Fruit fly (Drosophila melanogaster) whole organism, prepupa: ENCODE measurements around the gene Rift.

Experiments used
- CG10669 ChIP-seq: fragments of 200-800 bp; sonication (Bioruptor generic); optimal IDR thresholded peaks from 3 replicates; lab custom pipeline; 2018; ENCODE audit warnings: missing biosample characterization, mild to moderate bottlenecking, missing genetic modification characterization, moderate library complexity
- CG11762 ChIP-seq: fragments of 200-800 bp; sonication (Bioruptor generic); optimal IDR thresholded peaks from 3 replicates; lab custom pipeline; 2016; ENCODE audit warnings: missing biosample characterization, missing genetic modification characterization; ENCODE audit not compliant: insufficient read depth
- CG11902 ChIP-seq: fragments of 200-800 bp; sonication (Bioruptor generic); optimal IDR thresholded peaks from 3 replicates; lab custom pipeline; 2016; ENCODE audit warnings: missing biosample characterization, missing genetic modification characterization
- CG15336 ChIP-seq: fragments of 200-800 bp; sonication (Bioruptor generic); IDR thresholded peaks from 2 replicates; pipeline ENCODE4 v1.3.6; 2022; ENCODE audit warnings: missing biosample characterization, missing genetic modification characterization
- CG1621 ChIP-seq: fragments of 200-800 bp; sonication (Bioruptor generic); optimal IDR thresholded peaks from 3 replicates; lab custom pipeline; 2018; ENCODE audit warnings: missing biosample characterization, mild to moderate bottlenecking, missing genetic modification characterization
- CG16779 ChIP-seq: fragments of 200-800 bp; sonication (Bioruptor generic); optimal IDR thresholded peaks from 3 replicates; lab custom pipeline; 2017; ENCODE audit warnings: missing biosample characterization, mild to moderate bottlenecking, missing genetic modification characterization
- CG3032 ChIP-seq: fragments of 200-800 bp; optimal IDR thresholded peaks from 2 replicates; lab custom pipeline; 2019; ENCODE audit warnings: missing biosample characterization, mild to moderate bottlenecking, missing genetic modification characterization, moderate library complexity
- CG32006 ChIP-seq: fragments of 200-800 bp; sonication (Bioruptor generic); optimal IDR thresholded peaks from 3 replicates; lab custom pipeline; 2017; ENCODE audit warnings: missing biosample characterization, mild to moderate bottlenecking, missing genetic modification characterization
- CG3919 ChIP-seq: fragments of 200-800 bp; sonication (Bioruptor generic); optimal IDR thresholded peaks from 3 replicates; lab custom pipeline; 2016; ENCODE audit warnings: missing biosample characterization, missing genetic modification characterization
- CG4318 ChIP-seq: fragments of 200-800 bp; sonication (Bioruptor generic); optimal IDR thresholded peaks from 3 replicates; lab custom pipeline; 2017; ENCODE audit warnings: missing biosample characterization, mild to moderate bottlenecking, missing genetic modification characterization
- CG6163 ChIP-seq: fragments of 200-800 bp; sonication (Bioruptor generic); IDR thresholded peaks from 3 replicates; pipeline ENCODE4 v1.3.6; 2022; ENCODE audit warnings: missing biosample characterization, missing genetic modification characterization
- CG6792 ChIP-seq: fragments of 200-800 bp; sonication (Bioruptor generic); optimal IDR thresholded peaks from 3 replicates; lab custom pipeline; 2016; ENCODE audit warnings: missing biosample characterization, missing genetic modification characterization
- CG6808 ChIP-seq: fragments of 200-800 bp; sonication (Bioruptor generic); optimal IDR thresholded peaks from 3 replicates; lab custom pipeline; 2017; ENCODE audit warnings: missing biosample characterization, missing genetic modification characterization, mild to moderate bottlenecking, moderate library complexity, missing genetic modification reagents
- CG8119 ChIP-seq: fragments of 200-800 bp; sonication (Bioruptor generic); IDR thresholded peaks from 3 replicates; pipeline ENCODE4 v1.3.6; 2022; ENCODE audit warnings: missing biosample characterization, missing genetic modification characterization
- CG8319 ChIP-seq: fragments of 200-800 bp; sonication (Bioruptor generic); optimal IDR thresholded peaks from 3 replicates; lab custom pipeline; 2016; ENCODE audit warnings: missing biosample characterization, missing genetic modification characterization
- CG8632 ChIP-seq: fragments of 200-800 bp; sonication (Bioruptor generic); optimal IDR thresholded peaks from 3 replicates; lab custom pipeline; 2016; ENCODE audit warnings: missing biosample characterization, missing genetic modification characterization
- Eip78C ChIP-seq: fragments of 200-800 bp; sonication (Bioruptor generic); peaks from one replicate; lab custom pipeline; 2016; ENCODE audit warnings: missing biosample characterization, missing genetic modification characterization
- Ets21C ChIP-seq: fragments of 200-800 bp; sonication (Bioruptor generic); optimal IDR thresholded peaks from 3 replicates; lab custom pipeline; 2016; ENCODE audit warnings: missing biosample characterization, missing genetic modification characterization
- Ets96B ChIP-seq: fragments of 200-800 bp; optimal IDR thresholded peaks from 2 replicates; lab custom pipeline; 2019; ENCODE audit warnings: missing biosample characterization, mild to moderate bottlenecking, missing genetic modification characterization, moderate library complexity
- Hr38 ChIP-seq: sonication (Bioruptor generic); optimal IDR thresholded peaks from 2 replicates; lab custom pipeline; 2016; ENCODE audit warnings: missing biosample characterization, missing genetic modification characterization
- Hr39 ChIP-seq: fragments of 200-800 bp; sonication (Bioruptor generic); optimal IDR thresholded peaks from 2 replicates; lab custom pipeline; 2016; ENCODE audit warnings: missing biosample characterization, missing genetic modification characterization
- Hr4 ChIP-seq: fragments of 200-800 bp; sonication (Bioruptor generic); optimal IDR thresholded peaks from 3 replicates; lab custom pipeline; 2016; ENCODE audit warnings: missing biosample characterization, missing genetic modification characterization
- OdsH ChIP-seq: fragments of 200-800 bp; sonication (Bioruptor generic); optimal IDR thresholded peaks from 3 replicates; lab custom pipeline; 2016; ENCODE audit warnings: missing biosample characterization, missing genetic modification characterization
- Sox102F ChIP-seq: fragments of 200-800 bp; sonication (Bioruptor generic); optimal IDR thresholded peaks from 2 replicates; lab custom pipeline; 2016; ENCODE audit warnings: missing biosample characterization, mild to moderate bottlenecking, missing genetic modification characterization
- Sox14 ChIP-seq: fragments of 200-800 bp; sonication (Bioruptor generic); optimal IDR thresholded peaks from 3 replicates; lab custom pipeline; 2016; ENCODE audit warnings: missing biosample characterization, missing genetic modification characterization
- achi ChIP-seq: fragments of 200-800 bp; sonication (Bioruptor generic); optimal IDR thresholded peaks from 3 replicates; lab custom pipeline; 2016; ENCODE audit warnings: missing biosample characterization, missing genetic modification characterization
- dac ChIP-seq: fragments of 200-800 bp; sonication (Bioruptor generic); optimal IDR thresholded peaks from 2 replicates; lab custom pipeline; 2017; ENCODE audit warnings: missing biosample characterization, mild to moderate bottlenecking, missing genetic modification characterization
- dsx ChIP-seq: fragments of 200-800 bp; optimal IDR thresholded peaks from 3 replicates; lab custom pipeline; 2019; ENCODE audit warnings: missing biosample characterization, mild to moderate bottlenecking, missing genetic modification characterization, moderate library complexity; ENCODE audit not compliant: poor library complexity, severe bottlenecking
- eg ChIP-seq: fragments of 200-800 bp; sonication (Bioruptor generic); IDR thresholded peaks from 3 replicates; pipeline ENCODE4 v1.3.6; 2022; ENCODE audit warnings: missing biosample characterization, missing genetic modification characterization
- esn ChIP-seq: fragments of 200-800 bp; sonication (Bioruptor generic); optimal IDR thresholded peaks from 2 replicates; lab custom pipeline; 2016; ENCODE audit warnings: missing biosample characterization, mild to moderate bottlenecking, missing genetic modification characterization, moderate library complexity
- fd59A ChIP-seq: fragments of 200-800 bp; sonication (Bioruptor generic); optimal IDR thresholded peaks from 2 replicates; lab custom pipeline; 2017; ENCODE audit warnings: missing biosample characterization, mild to moderate bottlenecking, missing genetic modification characterization, missing genetic modification reagents
- lz ChIP-seq: fragments of 200-800 bp; sonication (Bioruptor generic); optimal IDR thresholded peaks from 3 replicates; lab custom pipeline; 2016; ENCODE audit warnings: missing biosample characterization, missing genetic modification characterization
- net ChIP-seq: fragments of 200-800 bp; sonication (Bioruptor generic); optimal IDR thresholded peaks from 3 replicates; lab custom pipeline; 2016; ENCODE audit warnings: missing biosample characterization, missing genetic modification characterization
- pdm3 ChIP-seq: fragments of 200-800 bp; sonication (Bioruptor generic); optimal IDR thresholded peaks from 3 replicates; lab custom pipeline; 2016; ENCODE audit warnings: missing biosample characterization, missing genetic modification characterization
- salr ChIP-seq, 2 experiments: fragments of 200-800 bp; sonication (Bioruptor generic); optimal IDR thresholded peaks; 3 replicates each; lab custom pipeline; 2016 to 2018; ENCODE audit warnings: missing biosample characterization in 2 of 2, missing genetic modification characterization in 2 of 2, mild to moderate bottlenecking in 1 of 2
- ss ChIP-seq, 2 experiments: fragments of 200-800 bp; sonication (Bioruptor generic); optimal IDR thresholded peaks; 2 replicates in 1 of 2; 3 replicates in 1 of 2; lab custom pipeline; 2017 to 2018; ENCODE audit warnings: mild to moderate bottlenecking in 2 of 2, missing biosample characterization in 2 of 2, missing genetic modification characterization in 2 of 2, moderate library complexity in 1 of 2
- topi ChIP-seq: fragments of 200-800 bp; sonication (Bioruptor generic); optimal IDR thresholded peaks from 3 replicates; lab custom pipeline; 2016; ENCODE audit warnings: missing biosample characterization, missing genetic modification characterization

The Rift gene

dm6 chr3R:31810073-31810530 is at the start of gene Rift:
Rift (minus strand) TSS chr3R:31810186.
- peak; percentile 11 for TF ChIP-seq Sox14 (GFP tag; lab: Kevin White, UChicago)
- peak; percentile 51 for TF ChIP-seq CG32006 (GFP tag; lab: Kevin White, UChicago)
- TF ChIP-seq pdm3 (GFP tag; lab: Kevin White, UChicago) = peak; percentile 18
- peak; percentile 21 for TF ChIP-seq net
- TF ChIP-seq fd59A (GFP tag; lab: Kevin White, UChicago) = no peak
- peak; percentile 4 for TF ChIP-seq topi (GFP tag; lab: Kevin White, UChicago)
- no peak for TF ChIP-seq CG8319 (GFP tag; lab: Kevin White, UChicago)
- peak; percentile 59; the same call in 2 of the 3 replicates for TF ChIP-seq CG6163 (GFP tag; lab: Robert Waterston, UW)
- peak; percentile 79 for TF ChIP-seq achi (GFP tag; lab: Kevin White, UChicago)
- TF ChIP-seq Hr38 (GFP tag; lab: Kevin White, UChicago) = no peak
- no peak for TF ChIP-seq CG8632 (GFP tag; lab: Kevin White, UChicago)
- TF ChIP-seq esn (GFP tag; lab: Kevin White, UChicago) = peak; percentile 25
- TF ChIP-seq CG6792 = peak; percentile 1
- peak; percentile 43 for TF ChIP-seq Hr4 (GFP tag; lab: Kevin White, UChicago)
- TF ChIP-seq Sox102F (GFP tag; lab: Kevin White, UChicago) = no peak
- TF ChIP-seq ss (GFP tag; optimal IDR thresholded peaks at IDR 0.05; lab: Kevin White, UChicago) = peak; percentile 22 to 32
- TF ChIP-seq dsx (GFP tag; lab: Kevin White, UChicago) = peak; percentile 37
- TF ChIP-seq CG4318 (GFP tag; lab: Kevin White, UChicago) = no peak
- TF ChIP-seq CG15336 (GFP tag; lab: Robert Waterston, UW) = peak; percentile 43; the same call in 1 of the 2 replicates
- no peak for TF ChIP-seq CG11762
- TF ChIP-seq CG11902 (GFP tag; lab: Kevin White, UChicago) = no peak
- TF ChIP-seq eg (GFP tag; lab: Robert Waterston, UW) = peak; percentile 67; the same call in 2 of the 3 replicates
- peak; percentile 32 for TF ChIP-seq Ets96B (tag; lab: Kevin White, UChicago)
- TF ChIP-seq CG6808 = peak; percentile 18
- TF ChIP-seq CG3032 (tag; lab: Kevin White, UChicago) = peak; percentile 41
- TF ChIP-seq CG8119 = peak; percentile 64
- TF ChIP-seq lz (GFP tag; lab: Kevin White, UChicago) = peak; percentile 13
- peak; percentile 50 for TF ChIP-seq CG10669 (GFP tag; lab: Kevin White, UChicago)
- peak; percentile 31 for TF ChIP-seq CG3919 (GFP tag; lab: Kevin White, UChicago)
- TF ChIP-seq Ets21C = no peak
- TF ChIP-seq Hr39 = no peak
- TF ChIP-seq Eip78C (GFP tag; lab: Kevin White, UChicago) = peak; percentile 60
- peak; percentile 15 for TF ChIP-seq OdsH

dm6 chr3R:31852185-31852584 is 42.2 kb upstream of the Rift start:
- no peak for TF ChIP-seq Eip78C (GFP tag; lab: Kevin White, UChicago)

- no peak for TF ChIP-seq CG10669 (GFP tag; lab: Kevin White, UChicago)
- no peak for TF ChIP-seq pdm3 (GFP tag; lab: Kevin White, UChicago)
- no peak for TF ChIP-seq Sox102F (GFP tag; lab: Kevin White, UChicago)
- no peak for TF ChIP-seq CG1621 (tag; lab: Kevin White, UChicago)
- TF ChIP-seq CG16779 = no peak
- no peak for TF ChIP-seq dac (GFP tag; lab: Kevin White, UChicago)
- no peak for TF ChIP-seq CG8632 (GFP tag; lab: Kevin White, UChicago)
- no peak for TF ChIP-seq esn (GFP tag; lab: Kevin White, UChicago)
- TF ChIP-seq eg (GFP tag; lab: Robert Waterston, UW) = no peak
- no peak for TF ChIP-seq achi (GFP tag; lab: Kevin White, UChicago)
- no peak for TF ChIP-seq salr (GFP tag; optimal IDR thresholded peaks at IDR 0.05; lab: Kevin White, UChicago)
- TF ChIP-seq, all 60 proteins: peak for 0
These were observed 16.4 kb upstream of the Rift start for dm6 chr3R:31826422-31826821.
